Fruit fly (Drosophila melanogaster) whole organism, embryonic: ENCODE measurements around the gene CG32305.

Experiments
- Atf-2 ChIP-seq: fragments of 200-800 bp; sonication (Bioruptor generic); optimal IDR thresholded peaks from 2 replicates; lab custom pipeline; 2016; ENCODE audit warnings: missing biosample characterization, missing genetic modification characterization
- CG1024 ChIP-seq: fragments of 200-800 bp; sonication (Bioruptor generic); IDR thresholded peaks from 2 replicates; pipeline ENCODE4 v1.3.6; 2022; ENCODE audit warnings: missing biosample characterization, missing genetic modification characterization
- CG10366 ChIP-seq: fragments of 200-800 bp; sonication (Bioruptor generic); IDR thresholded peaks from 2 replicates; pipeline ENCODE4 v1.3.6; 2022; ENCODE audit warnings: missing biosample characterization, missing genetic modification characterization
- CG1233 ChIP-seq: fragments of 200-800 bp; sonication (Bioruptor generic); optimal IDR thresholded peaks from 4 replicates; lab custom pipeline; 2018; ENCODE audit warnings: missing biosample characterization, mild to moderate bottlenecking, missing genetic modification characterization
- CG13894 ChIP-seq: fragments of 200-800 bp; sonication (Bioruptor generic); optimal IDR thresholded peaks from 3 replicates; lab custom pipeline; 2018; ENCODE audit warnings: missing biosample characterization, mild to moderate bottlenecking, missing genetic modification characterization, moderate library complexity
- CG14710 ChIP-seq: fragments of 200-800 bp; sonication (Bioruptor generic); optimal IDR thresholded peaks from 3 replicates; lab custom pipeline; 2019; ENCODE audit warnings: missing biosample characterization, mild to moderate bottlenecking, missing genetic modification characterization, moderate library complexity
- CG15073 ChIP-seq: fragments of 200-800 bp; sonication (Bioruptor generic); optimal IDR thresholded peaks from 2 replicates; lab custom pipeline; 2016; ENCODE audit warnings: missing biosample characterization, missing genetic modification characterization
- CG1602 ChIP-seq: fragments of 200-800 bp; sonication (Bioruptor generic); optimal IDR thresholded peaks from 3 replicates; lab custom pipeline; 2016; ENCODE audit warnings: missing biosample characterization, missing genetic modification characterization
- CG1603 ChIP-seq: fragments of 200-800 bp; sonication (Bioruptor generic); optimal IDR thresholded peaks from 2 replicates; lab custom pipeline; 2019; ENCODE audit warnings: missing biosample characterization, mild to moderate bottlenecking, missing genetic modification characterization, moderate library complexity
- CG16813 ChIP-seq: fragments of 200-800 bp; sonication (Bioruptor generic); IDR thresholded peaks from 3 replicates; pipeline ENCODE4 v1.3.6; 2022; ENCODE audit warnings: missing biosample characterization, missing genetic modification characterization; ENCODE audit not compliant: partially characterized antibody
- CG17385 ChIP-seq: fragments of 200-800 bp; sonication (Bioruptor generic); optimal IDR thresholded peaks from 3 replicates; lab custom pipeline; 2018; ENCODE audit warnings: missing biosample characterization, mild to moderate bottlenecking, missing genetic modification characterization
- CG17912 ChIP-seq: fragments of 200-800 bp; sonication (Bioruptor generic); optimal IDR thresholded peaks from 2 replicates; lab custom pipeline; 2018; ENCODE audit warnings: missing biosample characterization, mild to moderate bottlenecking, missing genetic modification characterization
- CG2678 ChIP-seq: fragments of 200-800 bp; sonication (Bioruptor generic); optimal IDR thresholded peaks from 3 replicates; lab custom pipeline; 2019; ENCODE audit warnings: missing biosample characterization, mild to moderate bottlenecking, missing genetic modification characterization, moderate library complexity
- CG2889 ChIP-seq: fragments of 200-800 bp; sonication (Bioruptor generic); IDR thresholded peaks from 3 replicates; pipeline ENCODE4 v1.3.6; 2022; ENCODE audit warnings: missing biosample characterization, missing genetic modification characterization
- CG32532 ChIP-seq: fragments of 200-800 bp; sonication (Bioruptor generic); IDR thresholded peaks from 2 replicates; pipeline ENCODE4 v1.3.6; 2022; ENCODE audit warnings: missing biosample characterization, missing genetic modification characterization
- CG32772 ChIP-seq: fragments of 200-800 bp; sonication (Bioruptor generic); IDR thresholded peaks from 2 replicates; pipeline ENCODE4 v1.3.6; 2022; ENCODE audit warnings: missing biosample characterization, missing genetic modification characterization
- CG4328 ChIP-seq: fragments of 200-800 bp; sonication (Bioruptor generic); optimal IDR thresholded peaks from 3 replicates; lab custom pipeline; 2017; ENCODE audit warnings: missing biosample characterization, missing genetic modification reagents, missing genetic modification characterization
- CG4617 ChIP-seq: fragments of 200-800 bp; sonication (Bioruptor generic); optimal IDR thresholded peaks from 3 replicates; lab custom pipeline; 2016; ENCODE audit warnings: missing biosample characterization, missing genetic modification characterization, borderline replicate concordance
- CG5245 ChIP-seq: fragments of 200-800 bp; sonication (Bioruptor generic); optimal IDR thresholded peaks from 3 replicates; lab custom pipeline; 2016; ENCODE audit warnings: missing biosample characterization, missing genetic modification characterization
- CG8281 ChIP-seq: fragments of 200-800 bp; sonication (Bioruptor generic); optimal IDR thresholded peaks from 2 replicates; lab custom pipeline; 2018; ENCODE audit warnings: missing biosample characterization, mild to moderate bottlenecking, missing genetic modification characterization, moderate library complexity
- CG8944 ChIP-seq: fragments of 200-800 bp; sonication (Bioruptor generic); optimal IDR thresholded peaks from 3 replicates; lab custom pipeline; 2016; ENCODE audit warnings: missing biosample characterization, missing genetic modification characterization
- CG9609 ChIP-seq: fragments of 200-800 bp; sonication (Bioruptor generic); optimal IDR thresholded peaks from 3 replicates; lab custom pipeline; 2016; ENCODE audit warnings: missing biosample characterization, missing genetic modification characterization
- CG9797 ChIP-seq: fragments of 200-800 bp; sonication (Bioruptor generic); optimal IDR thresholded peaks from 3 replicates; lab custom pipeline; 2018; ENCODE audit warnings: missing biosample characterization, mild to moderate bottlenecking, missing genetic modification characterization
- CrebB ChIP-seq: fragments of 200-800 bp; sonication (Bioruptor generic); optimal IDR thresholded peaks from 3 replicates; lab custom pipeline; 2018; ENCODE audit warnings: missing biosample characterization, mild to moderate bottlenecking, missing genetic modification characterization
- Deaf1 ChIP-seq: fragments of 200-800 bp; optimal IDR thresholded peaks from 3 replicates; lab custom pipeline; 2019; ENCODE audit warnings: missing biosample characterization, mild to moderate bottlenecking, missing genetic modification characterization, moderate library complexity
- Dip2 ChIP-seq: fragments of 200-800 bp; sonication (Bioruptor generic); IDR thresholded peaks from 2 replicates; pipeline ENCODE4 v1.3.6; 2022; ENCODE audit warnings: missing biosample characterization, missing genetic modification characterization
- Doc3 ChIP-seq: fragments of 200-800 bp; sonication (Bioruptor generic); IDR thresholded peaks from 3 replicates; pipeline ENCODE4 v1.3.6; 2022; ENCODE audit warnings: missing biosample characterization, missing genetic modification characterization; ENCODE audit not compliant: partially characterized antibody
- Elba2 ChIP-seq: fragments of 200-800 bp; sonication (Bioruptor generic); optimal IDR thresholded peaks from 3 replicates; lab custom pipeline; 2016; ENCODE audit warnings: missing biosample characterization, missing genetic modification characterization
- Ets97D ChIP-seq: fragments of 200-800 bp; sonication (Bioruptor generic); optimal IDR thresholded peaks from 3 replicates; lab custom pipeline; 2016; ENCODE audit warnings: missing biosample characterization, missing genetic modification characterization
- Kr ChIP-seq: fragments of 200-800 bp; sonication (Bioruptor generic); optimal IDR thresholded peaks from 2 replicates; lab custom pipeline; 2017; ENCODE audit warnings: missing biosample characterization, mild to moderate bottlenecking, missing genetic modification characterization
- MBD-R2 ChIP-seq: fragments of 200-800 bp; sonication (Bioruptor generic); IDR thresholded peaks from 2 replicates; pipeline ENCODE4 v1.3.6; 2022; ENCODE audit warnings: missing biosample characterization, missing genetic modification characterization
- NC2α ChIP-seq: fragments of 200-800 bp; sonication (Bioruptor generic); optimal IDR thresholded peaks from 2 replicates; lab custom pipeline; 2016; ENCODE audit warnings: missing biosample characterization, missing genetic modification characterization
- Nf-YB ChIP-seq: fragments of 200-800 bp; sonication (Bioruptor generic); optimal IDR thresholded peaks from 3 replicates; lab custom pipeline; 2019; ENCODE audit warnings: missing biosample characterization, mild to moderate bottlenecking, missing genetic modification characterization, moderate library complexity
- Optix ChIP-seq: fragments of 200-800 bp; sonication (Bioruptor generic); IDR thresholded peaks from 3 replicates; pipeline ENCODE4 v1.3.6; 2022; ENCODE audit warnings: missing biosample characterization, missing genetic modification characterization
- Rfx ChIP-seq: fragments of 200-800 bp; sonication (Bioruptor generic); IDR thresholded peaks from 2 replicates; pipeline ENCODE4 v1.3.6; 2022; ENCODE audit warnings: missing biosample characterization, missing genetic modification characterization
- Spps ChIP-seq: fragments of 200-800 bp; sonication (Bioruptor generic); optimal IDR thresholded peaks from 2 replicates; lab custom pipeline; 2018; ENCODE audit warnings: missing biosample characterization, mild to moderate bottlenecking, missing genetic modification characterization
- Taf1 ChIP-seq: fragments of 200-800 bp; sonication (Bioruptor generic); IDR thresholded peaks from 2 replicates; pipeline ENCODE4 v1.3.6; 2022; ENCODE audit warnings: missing biosample characterization, missing genetic modification characterization
- br ChIP-seq: fragments of >200 bp; optimal IDR thresholded peaks from 2 replicates; lab custom pipeline; 2017
- crc ChIP-seq: fragments of 200-800 bp; sonication (Bioruptor generic); optimal IDR thresholded peaks from 2 replicates; lab custom pipeline; 2016; ENCODE audit warnings: missing biosample characterization, missing genetic modification characterization
- dan ChIP-seq: fragments of 200-800 bp; sonication (Bioruptor generic); IDR thresholded peaks from 2 replicates; pipeline ENCODE4 v1.3.6; 2022; ENCODE audit warnings: missing biosample characterization, missing genetic modification characterization
- gcm2 ChIP-seq: fragments of 200-800 bp; sonication (Bioruptor generic); optimal IDR thresholded peaks from 2 replicates; lab custom pipeline; 2016; ENCODE audit warnings: missing biosample characterization, missing genetic modification characterization
- gsb-n ChIP-seq: fragments of 200-800 bp; sonication (Bioruptor generic); optimal IDR thresholded peaks from 3 replicates; lab custom pipeline; 2018; ENCODE audit warnings: missing biosample characterization, mild to moderate bottlenecking, missing genetic modification characterization
- hb ChIP-seq: fragments of 200-800 bp; sonication (Bioruptor generic); IDR thresholded peaks from 3 replicates; pipeline ENCODE4 v1.3.6; 2022; ENCODE audit warnings: missing biosample characterization, missing genetic modification characterization; ENCODE audit not compliant: partially characterized antibody
- hth ChIP-seq: fragments of >200 bp; optimal IDR thresholded peaks from 2 replicates; lab custom pipeline; 2017; ENCODE audit warnings: inconsistent platforms
- ind ChIP-seq: fragments of 200-800 bp; sonication (Bioruptor generic); optimal IDR thresholded peaks from 3 replicates; lab custom pipeline; 2016; ENCODE audit warnings: missing biosample characterization, missing genetic modification characterization
- mirr ChIP-seq: fragments of 200-800 bp; sonication (Bioruptor generic); optimal IDR thresholded peaks from 3 replicates; lab custom pipeline; 2018; ENCODE audit warnings: missing biosample characterization, mild to moderate bottlenecking, missing genetic modification characterization
- nom ChIP-seq: fragments of 200-800 bp; sonication (Bioruptor generic); optimal IDR thresholded peaks from 2 replicates; lab custom pipeline; 2017; ENCODE audit warnings: missing biosample characterization, missing genetic modification characterization, mild to moderate bottlenecking, moderate library complexity, missing genetic modification reagents
- sna ChIP-seq: fragments of 200-800 bp; sonication (Bioruptor generic); IDR thresholded peaks from 2 replicates; pipeline ENCODE4 v1.3.6; 2022; ENCODE audit warnings: missing biosample characterization, missing genetic modification characterization; ENCODE audit not compliant: partially characterized antibody
- tna ChIP-seq: fragments of 200-800 bp; sonication (Bioruptor generic); IDR thresholded peaks from 2 replicates; pipeline ENCODE4 v1.3.6; 2022; ENCODE audit warnings: missing biosample characterization, missing genetic modification characterization; ENCODE audit not compliant: partially characterized antibody
- twi ChIP-seq: fragments of 200-800 bp; optimal IDR thresholded peaks from 2 replicates; lab custom pipeline; 2019; ENCODE audit warnings: missing biosample characterization, mild to moderate bottlenecking, missing genetic modification characterization, moderate library complexity
- unpg ChIP-seq: fragments of 200-800 bp; sonication (Bioruptor generic); optimal IDR thresholded peaks from 3 replicates; lab custom pipeline; 2018; ENCODE audit warnings: missing biosample characterization, mild to moderate bottlenecking, missing genetic modification characterization, moderate library complexity

CG32305 gene

dm6 chr3L:2257412-2257862, 9.0 kb downstream of the CG32305 start, which contains the start of the genes CG1275 and Elp5 (continued):
- TF ChIP-seq dan = peak; percentile 92
- TF ChIP-seq gcm2 = peak; percentile 94
- TF ChIP-seq Atf-2 (GFP tag; lab: Kevin White, UChicago) = peak; percentile 97
- TF ChIP-seq Deaf1 (tag; lab: Kevin White, UChicago) = peak; percentile 81
- TF ChIP-seq Dip2 (GFP tag; lab: Robert Waterston, UW) = peak; percentile 81
- TF ChIP-seq CG5245 (GFP tag; lab: Kevin White, UChicago) = peak; percentile 94
- TF ChIP-seq Spps = peak; percentile 92
- TF ChIP-seq gsb-n = peak; percentile 97
- peak; percentile 93 for TF ChIP-seq CG4328
- TF ChIP-seq ind (GFP tag; lab: Kevin White, UChicago) = peak; percentile 95
- TF ChIP-seq CG10366 (GFP tag; lab: Robert Waterston, UW) = peak; percentile 100
- TF ChIP-seq crc (GFP tag; lab: Kevin White, UChicago) = peak; percentile 93
- peak; percentile 99 for TF ChIP-seq Optix (GFP tag; lab: Robert Waterston, UW)
- TF ChIP-seq CrebB (tag; lab: Kevin White, UChicago) = peak; percentile 96
- TF ChIP-seq CG2889 (GFP tag; lab: Robert Waterston, UW) = peak; percentile 99
- peak; percentile 98 for TF ChIP-seq CG1602 (GFP tag; lab: Kevin White, UChicago)
- no peak for TF ChIP-seq CG16813 (GFP tag; lab: Robert Waterston, UW)
- TF ChIP-seq CG13894 (tag; lab: Kevin White, UChicago) = peak; percentile 97
- peak; percentile 95 for TF ChIP-seq Ets97D
- TF ChIP-seq Rfx (GFP tag; lab: Robert Waterston, UW) = peak; percentile 100
- peak; percentile 57 for TF ChIP-seq CG9797 (GFP tag; lab: Kevin White, UChicago)
- TF ChIP-seq Elba2 (GFP tag; lab: Kevin White, UChicago) = peak; percentile 84
- TF ChIP-seq nom (GFP tag; lab: Kevin White, UChicago) = peak; percentile 93
- TF ChIP-seq CG32532 (GFP tag; lab: Robert Waterston, UW) = peak; percentile 100
- no peak for TF ChIP-seq Doc3 (GFP tag; lab: Robert Waterston, UW)
- TF ChIP-seq CG4617 (GFP tag; lab: Kevin White, UChicago) = peak; percentile 96
- peak; percentile 99 for TF ChIP-seq CG2678 (tag; lab: Kevin White, UChicago)
- TF ChIP-seq br = no peak
- TF ChIP-seq CG14710 (tag; lab: Kevin White, UChicago) = peak; percentile 95
- peak; percentile 94 for TF ChIP-seq NC2α
- TF ChIP-seq mirr (GFP tag; lab: Kevin White, UChicago) = peak; percentile 98
- peak; percentile 99 for TF ChIP-seq unpg (GFP tag; lab: Kevin White, UChicago)
- TF ChIP-seq Kr (GFP tag; lab: Kevin White, UChicago) = peak; percentile 45
- peak; percentile 93 for TF ChIP-seq CG8281 (tag; lab: Kevin White, UChicago)
- TF ChIP-seq CG17912 (GFP tag; lab: Kevin White, UChicago) = peak; percentile 97
- peak; percentile 96 for TF ChIP-seq CG8944 (GFP tag; lab: Kevin White, UChicago)
- peak; percentile 99 for TF ChIP-seq Taf1 (GFP tag; lab: Robert Waterston, UW)
- TF ChIP-seq sna (GFP tag; lab: Robert Waterston, UW) = 0 out of 2 replicates have a peak, but pooled peaks have one; percentile 30
- peak; percentile 98 for TF ChIP-seq CG1024
- TF ChIP-seq CG32772 (GFP tag; lab: Robert Waterston, UW) = peak; percentile 100
- TF ChIP-seq MBD-R2 (GFP tag; lab: Robert Waterston, UW) = peak; percentile 100
- no peak for TF ChIP-seq hb
- TF ChIP-seq CG1233 (GFP tag; lab: Kevin White, UChicago) = peak; percentile 99
- peak; percentile 95 for TF ChIP-seq twi (tag; lab: Kevin White, UChicago)
- no peak for TF ChIP-seq hth (lab: Kevin White, UChicago)
- peak; percentile 98 for TF ChIP-seq CG1603 (tag; lab: Kevin White, UChicago)
- TF ChIP-seq CG15073 (GFP tag; lab: Kevin White, UChicago) = peak; percentile 84
- TF ChIP-seq CG17385 (GFP tag; lab: Kevin White, UChicago) = peak; percentile 96
- no peak for TF ChIP-seq tna
- TF ChIP-seq Nf-YB (GFP tag; lab: Kevin White, UChicago) = peak; percentile 87
- TF ChIP-seq CG9609 (GFP tag; lab: Kevin White, UChicago) = peak; percentile 96
